Fruit fly (Drosophila melanogaster) whole organism, embryonic: Measurements from ENCODE around the gene Spc105R.

Source experiments
- Adf1 ChIP-seq: fragments of 200-800 bp; sonication (Bioruptor generic); IDR thresholded peaks from 2 replicates; pipeline ENCODE4 v1.3.6; 2022; ENCODE audit warnings: missing biosample characterization, missing genetic modification characterization
- Atf-2 ChIP-seq: fragments of 200-800 bp; sonication (Bioruptor generic); optimal IDR thresholded peaks from 2 replicates; lab custom pipeline; 2016; ENCODE audit warnings: missing biosample characterization, missing genetic modification characterization
- Bdp1 ChIP-seq: fragments of 200-800 bp; sonication (Bioruptor generic); optimal IDR thresholded peaks from 3 replicates; lab custom pipeline; 2016; ENCODE audit warnings: missing biosample characterization, missing genetic modification characterization
- Bgb ChIP-seq: fragments of 200-800 bp; sonication (Bioruptor generic); IDR thresholded peaks from 2 replicates; pipeline ENCODE4 v1.3.6; 2022; ENCODE audit warnings: missing biosample characterization, missing genetic modification characterization; ENCODE audit not compliant: partially characterized antibody
- CG1024 ChIP-seq: fragments of 200-800 bp; sonication (Bioruptor generic); IDR thresholded peaks from 2 replicates; pipeline ENCODE4 v1.3.6; 2022; ENCODE audit warnings: missing biosample characterization, missing genetic modification characterization
- CG10366 ChIP-seq: fragments of 200-800 bp; sonication (Bioruptor generic); IDR thresholded peaks from 2 replicates; pipeline ENCODE4 v1.3.6; 2022; ENCODE audit warnings: missing biosample characterization, missing genetic modification characterization
- CG11695 ChIP-seq: fragments of 200-800 bp; sonication (Bioruptor generic); IDR thresholded peaks from 3 replicates; pipeline ENCODE4 v1.3.6; 2022; ENCODE audit warnings: missing biosample characterization, missing genetic modification characterization
- CG12744 ChIP-seq: fragments of 200-800 bp; sonication (Bioruptor generic); optimal IDR thresholded peaks from 2 replicates; lab custom pipeline; 2016; ENCODE audit warnings: missing biosample characterization, missing genetic modification characterization
- CG13894 ChIP-seq: fragments of 200-800 bp; sonication (Bioruptor generic); optimal IDR thresholded peaks from 3 replicates; lab custom pipeline; 2018; ENCODE audit warnings: missing biosample characterization, mild to moderate bottlenecking, missing genetic modification characterization, moderate library complexity
- CG15269 ChIP-seq: fragments of 200-800 bp; sonication (Bioruptor generic); optimal IDR thresholded peaks from 2 replicates; lab custom pipeline; 2018; ENCODE audit warnings: missing biosample characterization, mild to moderate bottlenecking, missing genetic modification characterization, moderate library complexity
- CG30020 ChIP-seq: fragments of 200-800 bp; optimal IDR thresholded peaks from 2 replicates; lab custom pipeline; 2019; ENCODE audit warnings: missing biosample characterization, mild to moderate bottlenecking, missing genetic modification characterization, moderate library complexity
- CG34224 ChIP-seq: fragments of 200-800 bp; sonication (Bioruptor generic); IDR thresholded peaks from 3 replicates; pipeline ENCODE4 v1.3.6; 2022; ENCODE audit warnings: missing biosample characterization, missing genetic modification characterization; ENCODE audit not compliant: partially characterized antibody
- CG4328 ChIP-seq: fragments of 200-800 bp; sonication (Bioruptor generic); optimal IDR thresholded peaks from 3 replicates; lab custom pipeline; 2017; ENCODE audit warnings: missing biosample characterization, missing genetic modification reagents, missing genetic modification characterization
- CG4404 ChIP-seq: fragments of 200-800 bp; sonication (Bioruptor generic); IDR thresholded peaks from 2 replicates; pipeline ENCODE4 v1.3.6; 2022; ENCODE audit warnings: missing biosample characterization, missing genetic modification characterization
- CG5245 ChIP-seq: fragments of 200-800 bp; sonication (Bioruptor generic); optimal IDR thresholded peaks from 3 replicates; lab custom pipeline; 2016; ENCODE audit warnings: missing biosample characterization, missing genetic modification characterization
- CG7963 ChIP-seq: fragments of 200-800 bp; sonication (Bioruptor generic); IDR thresholded peaks from 3 replicates; pipeline ENCODE4 v1.3.6; 2022; ENCODE audit warnings: missing biosample characterization, missing genetic modification characterization; ENCODE audit not compliant: partially characterized antibody
- CG8290 ChIP-seq, 3 experiments: fragments of 200-800 bp; sonication (Bioruptor generic); optimal IDR thresholded peaks; 2 replicates each; lab custom pipeline; 2016 to 2019; ENCODE audit warnings: missing biosample characterization in 3 of 3, missing genetic modification characterization in 3 of 3, mild to moderate bottlenecking in 2 of 3, moderate library complexity in 1 of 3
- CG9727 ChIP-seq: fragments of 200-800 bp; sonication (Bioruptor generic); optimal IDR thresholded peaks from 3 replicates; lab custom pipeline; 2017; ENCODE audit warnings: missing biosample characterization, mild to moderate bottlenecking, missing genetic modification characterization
- CG9932 ChIP-seq: fragments of 200-800 bp; sonication (Bioruptor generic); IDR thresholded peaks from 2 replicates; pipeline ENCODE4 v1.3.6; 2022; ENCODE audit warnings: missing biosample characterization, missing genetic modification characterization
- Ets65A ChIP-seq: fragments of 200-800 bp; sonication (Bioruptor generic); peaks from one replicate; lab custom pipeline; 2016; ENCODE audit warnings: missing biosample characterization, missing genetic modification characterization
- Hmx ChIP-seq: fragments of 200-800 bp; sonication (Bioruptor generic); optimal IDR thresholded peaks from 2 replicates; lab custom pipeline; 2016; ENCODE audit warnings: missing biosample characterization, missing genetic modification characterization
- Hr39 ChIP-seq: fragments of >200 bp; optimal IDR thresholded peaks from 2 replicates; lab custom pipeline; 2017
- Meics ChIP-seq: fragments of 200-800 bp; sonication (Bioruptor generic); optimal IDR thresholded peaks from 2 replicates; lab custom pipeline; 2017; ENCODE audit warnings: missing biosample characterization, mild to moderate bottlenecking, missing genetic modification characterization
- Myb ChIP-seq: fragments of 200-800 bp; sonication (Bioruptor generic); optimal IDR thresholded peaks from 2 replicates; lab custom pipeline; 2016; ENCODE audit warnings: missing biosample characterization, missing genetic modification characterization
- Pdp1 ChIP-seq, 2 experiments: fragments of 200-800 bp; sonication (Bioruptor generic); optimal IDR thresholded peaks; 3 replicates each; lab custom pipeline; 2016; ENCODE audit warnings: missing biosample characterization in 2 of 2, missing genetic modification characterization in 2 of 2, mild to moderate bottlenecking in 1 of 2, moderate library complexity in 1 of 2
- Six4 ChIP-seq: fragments of 200-800 bp; sonication (Bioruptor generic); optimal IDR thresholded peaks from 2 replicates; lab custom pipeline; 2016; ENCODE audit warnings: missing biosample characterization, missing genetic modification characterization
- Taf1 ChIP-seq: fragments of 200-800 bp; sonication (Bioruptor generic); IDR thresholded peaks from 2 replicates; pipeline ENCODE4 v1.3.6; 2022; ENCODE audit warnings: missing biosample characterization, missing genetic modification characterization
- Tbp ChIP-seq: fragments of >200 bp; optimal IDR thresholded peaks from 2 replicates; lab custom pipeline; 2018; ENCODE audit warnings: missing biosample characterization, missing genetic modification characterization
- YL-1 ChIP-seq: fragments of 200-800 bp; sonication (Bioruptor generic); optimal IDR thresholded peaks from 3 replicates; lab custom pipeline; 2017; ENCODE audit warnings: missing biosample characterization, mild to moderate bottlenecking, missing genetic modification characterization
- ara ChIP-seq: fragments of 200-800 bp; sonication (Bioruptor generic); IDR thresholded peaks from 2 replicates; pipeline ENCODE4 v1.3.6; 2022; ENCODE audit warnings: missing biosample characterization, missing genetic modification characterization
- caup ChIP-seq: fragments of 200-800 bp; sonication (Bioruptor generic); optimal IDR thresholded peaks from 3 replicates; lab custom pipeline; 2017; ENCODE audit warnings: missing biosample characterization, mild to moderate bottlenecking, missing genetic modification characterization, moderate library complexity; ENCODE audit not compliant: severe bottlenecking
- cg ChIP-seq: fragments of 200-800 bp; sonication (Bioruptor generic); optimal IDR thresholded peaks from 3 replicates; lab custom pipeline; 2019; ENCODE audit warnings: missing biosample characterization, mild to moderate bottlenecking, missing genetic modification characterization, moderate library complexity
- corto ChIP-seq: fragments of 200-800 bp; sonication (Bioruptor generic); optimal IDR thresholded peaks from 2 replicates; lab custom pipeline; 2016; ENCODE audit warnings: missing biosample characterization, mild to moderate bottlenecking, missing genetic modification characterization, moderate library complexity
- exex ChIP-seq: fragments of 200-800 bp; sonication (Bioruptor generic); optimal IDR thresholded peaks from 4 replicates; lab custom pipeline; 2018; ENCODE audit warnings: missing biosample characterization, mild to moderate bottlenecking, missing genetic modification characterization, moderate library complexity
- lab ChIP-seq: fragments of 200-800 bp; sonication (Bioruptor generic); optimal IDR thresholded peaks from 3 replicates; lab custom pipeline; 2017; ENCODE audit warnings: missing biosample characterization, missing genetic modification characterization, mild to moderate bottlenecking, moderate library complexity, missing genetic modification reagents
- lilli ChIP-seq: fragments of 200-800 bp; sonication (Bioruptor generic); optimal IDR thresholded peaks from 3 replicates; lab custom pipeline; 2016; ENCODE audit warnings: missing biosample characterization, missing genetic modification characterization
- mirr ChIP-seq: fragments of 200-800 bp; sonication (Bioruptor generic); optimal IDR thresholded peaks from 3 replicates; lab custom pipeline; 2018; ENCODE audit warnings: missing biosample characterization, mild to moderate bottlenecking, missing genetic modification characterization
- repo ChIP-seq: fragments of 200-800 bp; sonication (Bioruptor generic); optimal IDR thresholded peaks from 2 replicates; lab custom pipeline; 2016; ENCODE audit warnings: missing biosample characterization, missing genetic modification characterization
- row ChIP-seq: fragments of 200-800 bp; sonication (Bioruptor generic); IDR thresholded peaks from 3 replicates; pipeline ENCODE4 v1.3.6; 2022; ENCODE audit warnings: missing biosample characterization, missing genetic modification characterization
- schlank ChIP-seq: fragments of 200-800 bp; sonication (Bioruptor generic); optimal IDR thresholded peaks from 2 replicates; lab custom pipeline; 2018; ENCODE audit warnings: missing biosample characterization, mild to moderate bottlenecking, missing genetic modification characterization
- sug ChIP-seq: fragments of 200-800 bp; optimal IDR thresholded peaks from 2 replicates; lab custom pipeline; 2019; ENCODE audit warnings: missing biosample characterization, mild to moderate bottlenecking, missing genetic modification characterization, moderate library complexity
- wor ChIP-seq: fragments of 200-800 bp; sonication (Bioruptor generic); IDR thresholded peaks from 2 replicates; pipeline ENCODE4 v1.3.6; 2022; ENCODE audit warnings: missing biosample characterization, missing genetic modification characterization
- zf30C ChIP-seq: fragments of 200-800 bp; sonication (Bioruptor generic); optimal IDR thresholded peaks from 3 replicates; lab custom pipeline; 2018; ENCODE audit warnings: missing biosample characterization, mild to moderate bottlenecking, missing genetic modification characterization

The Spc105R gene

DNA sequence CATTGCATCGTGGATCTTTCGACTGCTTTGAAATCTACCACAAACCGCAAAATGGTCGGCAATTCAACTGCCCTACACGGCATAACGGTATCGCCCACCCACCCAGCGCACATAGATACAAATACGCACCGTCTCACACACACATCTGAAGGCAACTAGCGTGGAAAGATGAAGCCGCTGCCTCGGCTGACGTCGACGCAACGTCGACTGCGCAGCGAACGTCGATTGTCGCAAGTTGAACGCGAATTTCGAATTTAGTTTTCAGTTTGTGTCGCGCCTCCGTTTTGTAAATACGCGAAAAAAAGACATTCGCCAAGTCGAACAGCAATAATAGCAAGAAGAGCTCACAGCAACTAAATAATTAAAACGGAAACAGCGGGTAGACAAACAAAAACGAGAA lies 27.8 kb downstream of the Spc105R start:
- TF ChIP-seq Taf1 (no peak), Atf-2 (GFP tag; lab: Kevin White, UChicago) (no peak), Bgb (0 out of 2 replicates have a peak, but pooled peaks have one; percentile 22), Bdp1 (no peak), cg (GFP tag; lab: Kevin White, UChicago) (peak; percentile 30), Ets65A (peak; percentile 45), CG4404 (GFP tag; lab: Robert Waterston, UW) (no peak), CG15269 (tag; lab: Kevin White, UChicago) (no peak), CG4328 (GFP tag; lab: Kevin White, UChicago) (no peak), CG8290 (GFP tag; optimal IDR thresholded peaks at IDR 0.05; lab: Kevin White, UChicago) (no peak), CG8290 (tag; optimal IDR thresholded peaks at IDR 0.05; lab: Kevin White, UChicago) (no peak), Six4 (GFP tag; lab: Kevin White, UChicago) (no peak), CG9932 (GFP tag; lab: Robert Waterston, UW) (no peak), Adf1 (GFP tag; lab: Robert Waterston, UW) (peak; percentile 94), zf30C (GFP tag; lab: Kevin White, UChicago) (no peak), Hmx (GFP tag; lab: Kevin White, UChicago) (no peak), YL-1 (GFP tag; lab: Kevin White, UChicago) (no peak), CG9727 (GFP tag; lab: Kevin White, UChicago) (no peak), row (GFP tag; lab: Robert Waterston, UW) (no peak), ara (GFP tag; lab: Robert Waterston, UW) (0 out of 2 replicates have a peak, but pooled peaks have one; percentile 6), CG11695 (GFP tag; lab: Robert Waterston, UW) (0 out of 3 replicates have a peak, but pooled peaks have one; percentile 20)
- TF ChIP-seq, all 482 proteins: peak for 6

DNA sequence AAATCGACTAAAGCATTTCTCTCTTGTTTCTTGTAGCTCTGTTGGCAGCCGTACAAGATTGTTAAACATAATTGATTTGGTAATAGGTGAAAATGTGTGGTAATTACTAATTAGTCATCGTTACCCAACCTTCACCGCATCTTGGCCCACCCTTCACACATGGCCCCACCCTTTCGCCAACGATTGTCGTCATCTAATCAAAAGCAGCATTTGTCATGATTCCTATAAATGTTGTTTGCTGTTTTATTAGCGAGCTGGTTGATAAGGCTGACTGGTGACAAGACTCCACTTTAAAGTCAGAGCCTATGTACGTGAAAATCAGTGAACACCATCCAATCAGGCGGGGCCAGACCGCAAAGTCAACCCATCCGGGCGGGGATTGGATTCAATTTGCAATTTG lies 30.2 kb downstream of the Spc105R start:
- TF ChIP-seq CG5245 (GFP tag; lab: Kevin White, UChicago) (no peak), CG30020 (tag; lab: Kevin White, UChicago) (no peak), Meics (GFP tag; lab: Kevin White, UChicago) (no peak), CG10366 (no peak), CG7963 (GFP tag; lab: Robert Waterston, UW) (0 out of 3 replicates have a peak, but pooled peaks have one; percentile 22), lilli (GFP tag; lab: Kevin White, UChicago) (no peak), CG13894 (tag; lab: Kevin White, UChicago) (peak; percentile 12), CG34224 (GFP tag; lab: Robert Waterston, UW) (peak; percentile 24; the same call in 1 of the 3 replicates), Hr39 (lab: Kevin White, UChicago) (no peak), CG8290 (GFP tag; optimal IDR thresholded peaks at IDR 0.05; lab: Kevin White, UChicago) (no peak), CG8290 (tag; optimal IDR thresholded peaks at IDR 0.05; lab: Kevin White, UChicago) (peak in 1 of 2 experiments; percentile 10), sug (tag; lab: Kevin White, UChicago) (peak; percentile 44), caup (GFP tag; lab: Kevin White, UChicago) (peak; percentile 65), repo (no peak), exex (tag; lab: Kevin White, UChicago) (peak; percentile 80), CG1024 (GFP tag; lab: Robert Waterston, UW) (no peak), mirr (peak; percentile 38), schlank (tag; lab: Kevin White, UChicago) (no peak), lab (GFP tag; lab: Kevin White, UChicago) (peak; percentile 10), CG12744 (GFP tag; lab: Kevin White, UChicago) (no peak), Pdp1 (GFP tag; optimal IDR thresholded peaks at IDR 0.05; lab: Kevin White, UChicago) (peak in 1 of 2 experiments; percentile 16), Myb (GFP tag; lab: Kevin White, UChicago) (no peak), Tbp (GFP tag; lab: Kevin White, UChicago) (no peak), wor (no peak), corto (GFP tag; lab: Kevin White, UChicago) (no peak)
- TF ChIP-seq, all 482 proteins: peak for 10
